Fruit fly (Drosophila melanogaster) whole organism, embryonic: ENCODE results near the gene IFT54.

Source experiments
- Ada2b ChIP-seq: fragments of 200-800 bp; sonication (Bioruptor generic); IDR thresholded peaks from 2 replicates; pipeline ENCODE4 v1.3.6; 2022; ENCODE audit warnings: missing biosample characterization, missing genetic modification characterization
- Aef1 ChIP-seq: fragments of 200-800 bp; sonication (Bioruptor generic); IDR thresholded peaks from 3 replicates; pipeline ENCODE4 v1.3.6; 2022; ENCODE audit warnings: missing biosample characterization, missing genetic modification characterization
- CG10543 ChIP-seq: fragments of 200-800 bp; sonication (Bioruptor generic); optimal IDR thresholded peaks from 3 replicates; lab custom pipeline; 2017; ENCODE audit warnings: missing biosample characterization, mild to moderate bottlenecking, missing genetic modification characterization, moderate library complexity
- CG11504 ChIP-seq: fragments of 200-800 bp; sonication (Bioruptor generic); optimal IDR thresholded peaks from 3 replicates; lab custom pipeline; 2019; ENCODE audit warnings: missing biosample characterization, mild to moderate bottlenecking, missing genetic modification characterization, moderate library complexity
- CG11723 ChIP-seq: fragments of 200-800 bp; sonication (Bioruptor generic); optimal IDR thresholded peaks from 2 replicates; lab custom pipeline; 2017; ENCODE audit warnings: missing biosample characterization, mild to moderate bottlenecking, missing genetic modification characterization
- CG12104 ChIP-seq: fragments of 200-800 bp; sonication (Bioruptor generic); optimal IDR thresholded peaks from 3 replicates; lab custom pipeline; 2016; ENCODE audit warnings: missing biosample characterization, missing genetic modification characterization
- CG12236 ChIP-seq: fragments of 200-800 bp; sonication (Bioruptor generic); optimal IDR thresholded peaks from 2 replicates; lab custom pipeline; 2016; ENCODE audit warnings: missing biosample characterization, missing genetic modification characterization
- CG1233 ChIP-seq: fragments of 200-800 bp; sonication (Bioruptor generic); optimal IDR thresholded peaks from 4 replicates; lab custom pipeline; 2018; ENCODE audit warnings: missing biosample characterization, mild to moderate bottlenecking, missing genetic modification characterization
- CG14014 ChIP-seq: fragments of 200-800 bp; sonication (Bioruptor generic); IDR thresholded peaks from 2 replicates; pipeline ENCODE4 v1.3.6; 2022; ENCODE audit warnings: missing biosample characterization, missing genetic modification characterization
- CG14667 ChIP-seq: fragments of 200-800 bp; sonication (Bioruptor generic); IDR thresholded peaks from 2 replicates; pipeline ENCODE4 v1.3.6; 2022; ENCODE audit warnings: missing biosample characterization, missing genetic modification characterization
- CG15514 ChIP-seq: fragments of 200-800 bp; sonication (Bioruptor generic); optimal IDR thresholded peaks from 3 replicates; lab custom pipeline; 2017; ENCODE audit warnings: missing biosample characterization, missing genetic modification characterization, mild to moderate bottlenecking, moderate library complexity, missing genetic modification reagents
- CG17186 ChIP-seq: fragments of 200-800 bp; sonication (Bioruptor generic); optimal IDR thresholded peaks from 3 replicates; lab custom pipeline; 2017; ENCODE audit warnings: missing biosample characterization, missing genetic modification reagents, missing genetic modification characterization
- CG17328 ChIP-seq: fragments of 200-800 bp; sonication (Bioruptor generic); IDR thresholded peaks from 2 replicates; pipeline ENCODE4 v1.3.6; 2022; ENCODE audit warnings: missing biosample characterization, missing genetic modification characterization
- CG17385 ChIP-seq: fragments of 200-800 bp; sonication (Bioruptor generic); optimal IDR thresholded peaks from 3 replicates; lab custom pipeline; 2018; ENCODE audit warnings: missing biosample characterization, mild to moderate bottlenecking, missing genetic modification characterization
- CG18599 ChIP-seq: fragments of 200-800 bp; sonication (Bioruptor generic); optimal IDR thresholded peaks from 3 replicates; lab custom pipeline; 2017; ENCODE audit warnings: missing biosample characterization, missing genetic modification characterization, mild to moderate bottlenecking, moderate library complexity, missing genetic modification reagents
- CG18619 ChIP-seq: fragments of 200-800 bp; sonication (Bioruptor generic); optimal IDR thresholded peaks from 3 replicates; lab custom pipeline; 2017; ENCODE audit warnings: missing biosample characterization, mild to moderate bottlenecking, missing genetic modification characterization
- CG2120 ChIP-seq: fragments of 200-800 bp; sonication (Bioruptor generic); optimal IDR thresholded peaks from 3 replicates; lab custom pipeline; 2016; ENCODE audit warnings: missing biosample characterization, missing genetic modification characterization
- CG31365 ChIP-seq: fragments of 200-800 bp; sonication (Bioruptor generic); optimal IDR thresholded peaks from 2 replicates; lab custom pipeline; 2018; ENCODE audit warnings: missing biosample characterization, mild to moderate bottlenecking, missing genetic modification characterization
- CG32772 ChIP-seq: fragments of 200-800 bp; sonication (Bioruptor generic); IDR thresholded peaks from 2 replicates; pipeline ENCODE4 v1.3.6; 2022; ENCODE audit warnings: missing biosample characterization, missing genetic modification characterization
- CG3281 ChIP-seq: fragments of 200-800 bp; sonication (Bioruptor generic); optimal IDR thresholded peaks from 3 replicates; lab custom pipeline; 2017; ENCODE audit warnings: missing biosample characterization, mild to moderate bottlenecking, missing genetic modification characterization
- CG4820 ChIP-seq: fragments of 200-800 bp; sonication (Bioruptor generic); optimal IDR thresholded peaks from 3 replicates; lab custom pipeline; 2016; ENCODE audit warnings: missing biosample characterization, missing genetic modification characterization
- CG7839 ChIP-seq: fragments of 200-800 bp; sonication (Bioruptor generic); optimal IDR thresholded peaks from 3 replicates; lab custom pipeline; 2018; ENCODE audit warnings: missing biosample characterization, mild to moderate bottlenecking, missing genetic modification characterization, moderate library complexity
- CG8290 ChIP-seq, 3 experiments: fragments of 200-800 bp; sonication (Bioruptor generic); optimal IDR thresholded peaks; 2 replicates each; lab custom pipeline; 2016 to 2019; ENCODE audit warnings: missing biosample characterization in 3 of 3, missing genetic modification characterization in 3 of 3, mild to moderate bottlenecking in 2 of 3, moderate library complexity in 1 of 3
- CG8478 ChIP-seq: fragments of >200 bp; optimal IDR thresholded peaks from 2 replicates; lab custom pipeline; 2018
- CG9727 ChIP-seq: fragments of 200-800 bp; sonication (Bioruptor generic); optimal IDR thresholded peaks from 3 replicates; lab custom pipeline; 2017; ENCODE audit warnings: missing biosample characterization, mild to moderate bottlenecking, missing genetic modification characterization
- CG9817 ChIP-seq: fragments of 200-800 bp; sonication (Bioruptor generic); optimal IDR thresholded peaks from 2 replicates; lab custom pipeline; 2018; ENCODE audit warnings: missing biosample characterization, mild to moderate bottlenecking, missing genetic modification characterization, moderate library complexity
- D ChIP-seq, 2 experiments: fragments of 200-800 bp in 1 of 2; fragments of >200 bp in 1 of 2; sonication (Bioruptor generic) in 1 of 2; optimal IDR thresholded peaks; 2 replicates in 1 of 2; 3 replicates in 1 of 2; lab custom pipeline; 2017; ENCODE audit warnings: mild to moderate bottlenecking in 1 of 2, missing biosample characterization in 1 of 2, missing genetic modification characterization in 1 of 2, missing genetic modification reagents in 1 of 2
- D19A ChIP-seq: fragments of 200-800 bp; optimal IDR thresholded peaks from 3 replicates; lab custom pipeline; 2019; ENCODE audit warnings: missing biosample characterization, mild to moderate bottlenecking, missing genetic modification characterization, moderate library complexity
- Dbx ChIP-seq: fragments of 200-800 bp; sonication (Bioruptor generic); IDR thresholded peaks from 3 replicates; pipeline ENCODE4 v1.3.6; 2022; ENCODE audit warnings: missing biosample characterization, missing genetic modification characterization
- HLH3B ChIP-seq: fragments of 200-800 bp; sonication (Bioruptor generic); IDR thresholded peaks from 2 replicates; pipeline ENCODE4 v1.3.6; 2022; ENCODE audit warnings: missing biosample characterization, missing genetic modification characterization
- MESR4 ChIP-seq: fragments of 200-800 bp; sonication (Bioruptor generic); optimal IDR thresholded peaks from 2 replicates; lab custom pipeline; 2018; ENCODE audit warnings: missing biosample characterization, mild to moderate bottlenecking, missing genetic modification characterization, moderate library complexity
- Neu2 ChIP-seq: fragments of 200-800 bp; sonication (Bioruptor generic); optimal IDR thresholded peaks from 3 replicates; lab custom pipeline; 2016; ENCODE audit warnings: missing biosample characterization, missing genetic modification characterization, borderline replicate concordance
- Ptx1 ChIP-seq: fragments of 200-800 bp; sonication (Bioruptor generic); IDR thresholded peaks from 2 replicates; pipeline ENCODE4 v1.3.6; 2022; ENCODE audit warnings: missing biosample characterization, missing genetic modification characterization
- Rfx ChIP-seq: fragments of 200-800 bp; sonication (Bioruptor generic); IDR thresholded peaks from 2 replicates; pipeline ENCODE4 v1.3.6; 2022; ENCODE audit warnings: missing biosample characterization, missing genetic modification characterization
- Sox102F ChIP-seq: fragments of 200-800 bp; sonication (Bioruptor generic); optimal IDR thresholded peaks from 2 replicates; lab custom pipeline; 2018; ENCODE audit warnings: missing biosample characterization, mild to moderate bottlenecking, missing genetic modification characterization, moderate library complexity
- eyg ChIP-seq: fragments of 200-800 bp; sonication (Bioruptor generic); optimal IDR thresholded peaks from 3 replicates; lab custom pipeline; 2016; ENCODE audit warnings: missing biosample characterization, missing genetic modification characterization
- lab ChIP-seq: fragments of 200-800 bp; sonication (Bioruptor generic); optimal IDR thresholded peaks from 3 replicates; lab custom pipeline; 2017; ENCODE audit warnings: missing biosample characterization, missing genetic modification characterization, mild to moderate bottlenecking, moderate library complexity, missing genetic modification reagents
- lbe ChIP-seq: fragments of 200-800 bp; sonication (Bioruptor generic); optimal IDR thresholded peaks from 2 replicates; lab custom pipeline; 2016; ENCODE audit warnings: missing biosample characterization, mild to moderate bottlenecking, missing genetic modification characterization
- mld ChIP-seq: fragments of 200-800 bp; sonication (Bioruptor generic); IDR thresholded peaks from 3 replicates; pipeline ENCODE4 v1.3.6; 2022; ENCODE audit warnings: missing biosample characterization, missing genetic modification characterization; ENCODE audit not compliant: partially characterized antibody
- org-1 ChIP-seq: fragments of 200-800 bp; sonication (Bioruptor generic); optimal IDR thresholded peaks from 2 replicates; lab custom pipeline; 2017; ENCODE audit warnings: missing biosample characterization, missing genetic modification characterization
- pb ChIP-seq: fragments of 200-800 bp; sonication (Bioruptor generic); optimal IDR thresholded peaks from 3 replicates; lab custom pipeline; 2016; ENCODE audit warnings: missing biosample characterization, missing genetic modification characterization
- so ChIP-seq: fragments of 200-800 bp; sonication (Bioruptor generic); IDR thresholded peaks from 3 replicates; pipeline ENCODE4 v1.3.6; 2022; ENCODE audit warnings: missing biosample characterization, missing genetic modification characterization
- sob ChIP-seq: fragments of 200-800 bp; sonication (Bioruptor generic); IDR thresholded peaks from 2 replicates; pipeline ENCODE4 v1.3.6; 2022; ENCODE audit warnings: missing biosample characterization, missing genetic modification characterization
- sug ChIP-seq: fragments of 200-800 bp; optimal IDR thresholded peaks from 2 replicates; lab custom pipeline; 2019; ENCODE audit warnings: missing biosample characterization, mild to moderate bottlenecking, missing genetic modification characterization, moderate library complexity
- tgo ChIP-seq: fragments of 200-800 bp; sonication (Bioruptor generic); IDR thresholded peaks from 3 replicates; pipeline ENCODE4 v1.3.6; 2022; ENCODE audit warnings: missing biosample characterization, missing genetic modification characterization
- twi ChIP-seq: fragments of 200-800 bp; optimal IDR thresholded peaks from 2 replicates; lab custom pipeline; 2019; ENCODE audit warnings: missing biosample characterization, mild to moderate bottlenecking, missing genetic modification characterization, moderate library complexity
- wdn ChIP-seq: fragments of 200-800 bp; sonication (Bioruptor generic); IDR thresholded peaks from 2 replicates; pipeline ENCODE4 v1.3.6; 2022; ENCODE audit warnings: missing biosample characterization, missing genetic modification characterization
- wor ChIP-seq: fragments of 200-800 bp; sonication (Bioruptor generic); IDR thresholded peaks from 2 replicates; pipeline ENCODE4 v1.3.6; 2022; ENCODE audit warnings: missing biosample characterization, missing genetic modification characterization

IFT54 gene

DNA sequence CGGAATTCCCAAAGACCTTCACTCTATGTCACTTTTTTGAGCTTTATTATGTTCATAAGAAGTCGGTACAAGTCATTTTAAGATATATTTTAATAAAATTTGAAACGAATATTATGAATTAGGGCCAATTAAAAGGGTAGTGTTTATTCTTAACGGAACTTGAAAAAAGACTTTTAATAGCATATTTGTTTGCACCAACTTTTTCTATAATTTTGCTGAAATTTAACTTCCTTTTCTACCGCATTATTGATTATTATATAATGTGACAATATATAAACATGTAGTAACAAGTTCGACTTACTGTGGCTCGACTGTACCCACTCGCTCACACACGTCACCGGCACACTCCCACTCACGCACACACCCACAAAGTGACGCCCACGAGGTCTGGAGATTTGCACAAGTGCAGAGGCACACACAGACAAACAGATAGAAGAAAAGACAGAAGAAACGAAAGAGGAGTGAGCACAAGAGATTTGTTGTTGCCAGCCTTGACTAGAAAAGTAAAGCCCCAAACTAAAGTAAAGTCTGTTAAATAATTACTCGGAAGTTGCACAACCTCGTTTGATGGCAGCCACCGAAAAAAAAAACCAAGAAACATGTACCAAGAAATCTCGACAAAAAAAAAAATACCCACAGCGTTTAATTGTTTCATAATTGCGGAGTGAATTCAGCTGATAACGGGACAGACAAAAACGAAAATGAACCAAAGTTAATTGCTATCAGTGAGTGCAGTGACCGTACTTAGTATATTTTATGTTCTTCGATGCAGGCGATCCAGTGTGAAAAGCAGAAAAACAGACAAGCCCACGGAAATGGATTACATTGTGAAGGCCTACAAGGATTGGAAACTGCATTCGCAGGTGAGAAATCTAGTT, 12.0 kb upstream of the IFT54 start (continued):
- TF ChIP-seq CG4820 (GFP tag; lab: Kevin White, UChicago) (peak; percentile 18), tgo (GFP tag; lab: Robert Waterston, UW) (peak; percentile 19; the same call in 1 of the 3 replicates), CG17186 (GFP tag; lab: Kevin White, UChicago) (no peak), sob (GFP tag; lab: Robert Waterston, UW) (no peak), D (optimal IDR thresholded peaks at IDR 0.05; lab: Kevin White, UChicago) (no peak), D (GFP tag; optimal IDR thresholded peaks at IDR 0.05; lab: Kevin White, UChicago) (no peak), CG17328 (GFP tag; lab: Robert Waterston, UW) (0 out of 2 replicates have a peak, but pooled peaks have one; percentile 7), wdn (GFP tag; lab: Robert Waterston, UW) (no peak), Ada2b (GFP tag; lab: Robert Waterston, UW) (peak; percentile 14; the same call in 1 of the 2 replicates), lbe (GFP tag; lab: Kevin White, UChicago) (no peak), CG14014 (GFP tag; lab: Robert Waterston, UW) (no peak), Dbx (GFP tag; lab: Robert Waterston, UW) (0 out of 3 replicates have a peak, but pooled peaks have one; percentile 15), MESR4 (no peak), Neu2 (GFP tag; lab: Kevin White, UChicago) (no peak), CG9817 (peak; percentile 19), CG8290 (GFP tag; optimal IDR thresholded peaks at IDR 0.05; lab: Kevin White, UChicago) (no peak), CG8290 (tag; optimal IDR thresholded peaks at IDR 0.05; lab: Kevin White, UChicago) (peak in 1 of 2 experiments; percentile 15), sug (tag; lab: Kevin White, UChicago) (peak; percentile 10), mld (GFP tag; lab: Robert Waterston, UW) (no peak), D19A (tag; lab: Kevin White, UChicago) (no peak), so (0 out of 3 replicates have a peak, but pooled peaks have one; percentile 9), CG9727 (GFP tag; lab: Kevin White, UChicago) (no peak), CG18599 (GFP tag; lab: Kevin White, UChicago) (peak; percentile 51), CG15514 (GFP tag; lab: Kevin White, UChicago) (peak; percentile 21), CG8478 (lab: Kevin White, UChicago) (no peak), wor (GFP tag; lab: Robert Waterston, UW) (no peak), CG3281 (GFP tag; lab: Kevin White, UChicago) (peak; percentile 50), CG18619 (GFP tag; lab: Kevin White, UChicago) (peak; percentile 11), Aef1 (GFP tag; lab: Robert Waterston, UW) (no peak), CG2120 (GFP tag; lab: Kevin White, UChicago) (peak; percentile 16), CG14667 (GFP tag; lab: Robert Waterston, UW) (no peak), CG11723 (GFP tag; lab: Kevin White, UChicago) (no peak), org-1 (GFP tag; lab: Kevin White, UChicago) (peak; percentile 14), CG12236 (GFP tag; lab: Kevin White, UChicago) (no peak), CG11504 (tag; lab: Kevin White, UChicago) (peak; percentile 61), CG10543 (GFP tag; lab: Kevin White, UChicago) (no peak), CG7839 (tag; lab: Kevin White, UChicago) (peak; percentile 41), CG12104 (GFP tag; lab: Kevin White, UChicago) (no peak), CG1233 (GFP tag; lab: Kevin White, UChicago) (peak; percentile 20), twi (no peak), eyg (no peak), lab (peak; percentile 48), HLH3B (no peak), CG32772 (no peak), Rfx (GFP tag; lab: Robert Waterston, UW) (peak; percentile 29), Ptx1 (no peak), CG17385 (GFP tag; lab: Kevin White, UChicago) (peak; percentile 1), Sox102F (GFP tag; lab: Kevin White, UChicago) (peak; percentile 40), pb (GFP tag; lab: Kevin White, UChicago) (no peak), CG31365 (no peak)
